Worm (Caenorhabditis elegans) whole organism, L2 larva: Measurements from ENCODE around the gene ndg-4.
"Not testable (repeated sequence)": the region's sequence is repeated elsewhere in the genome, so short reads cannot be mapped to it uniquely, and the experiment has no call there.

Experiments
- C34F6.9 ChIP-seq: fragments of 150-350 bp; optimal IDR thresholded peaks from 2 replicates; lab custom pipeline; 2014; ENCODE audit warnings: missing biosample characterization, missing genetic modification characterization
- F13H6.1 ChIP-seq: sonication (generic microtip); optimal IDR thresholded peaks from 2 replicates; lab custom pipeline; 2016; ENCODE audit warnings: missing genetic modification characterization, missing compliant biosample characterization
- R02D3.7 ChIP-seq: fragments of 150-350 bp; optimal IDR thresholded peaks from 2 replicates; lab custom pipeline; 2014; ENCODE audit warnings: missing biosample characterization, missing genetic modification characterization
- ZK546.5 ChIP-seq: sonication (generic microtip); optimal IDR thresholded peaks from 2 replicates; lab custom pipeline; 2017; ENCODE audit warnings: missing biosample characterization, missing genetic modification characterization
- alr-1 ChIP-seq: fragments of 150-350 bp; optimal IDR thresholded peaks from 2 replicates; lab custom pipeline; 2014; ENCODE audit warnings: missing biosample characterization, missing genetic modification characterization
- aly-2 ChIP-seq: fragments of 150-350 bp; optimal IDR thresholded peaks from 2 replicates; lab custom pipeline; 2014; ENCODE audit warnings: missing biosample characterization, missing genetic modification characterization
- ama-1 ChIP-seq: fragments of 150-350 bp; optimal IDR thresholded peaks from 2 replicates; lab custom pipeline; 2018; ENCODE audit warnings: inconsistent platforms
- ceh-16 ChIP-seq: fragments of 150-350 bp; optimal IDR thresholded peaks from 2 replicates; lab custom pipeline; 2014; ENCODE audit warnings: missing biosample characterization, missing genetic modification characterization
- ceh-82 ChIP-seq: fragments of 150-350 bp; optimal IDR thresholded peaks from 2 replicates; lab custom pipeline; 2014; ENCODE audit warnings: missing biosample characterization, missing genetic modification characterization
- crh-2 ChIP-seq: sonication (generic microtip); optimal IDR thresholded peaks from 2 replicates; lab custom pipeline; 2017; ENCODE audit warnings: missing biosample characterization, missing genetic modification characterization
- dmd-4 ChIP-seq: sonication (generic microtip); optimal IDR thresholded peaks from 2 replicates; lab custom pipeline; 2017; ENCODE audit warnings: missing biosample characterization, missing genetic modification characterization
- egl-27 ChIP-seq: sonication (generic microtip); optimal IDR thresholded peaks from 3 replicates; lab custom pipeline; 2017; ENCODE audit warnings: missing biosample characterization, missing genetic modification reagents, missing genetic modification characterization
- elt-1 ChIP-seq: fragments of 150-350 bp; optimal IDR thresholded peaks from 2 replicates; lab custom pipeline; 2014; ENCODE audit warnings: missing biosample characterization, missing genetic modification characterization
- elt-3 ChIP-seq: sonication (generic microtip); optimal IDR thresholded peaks from 2 replicates; lab custom pipeline; 2017; ENCODE audit warnings: missing biosample characterization, missing genetic modification characterization
- gmeb-1 ChIP-seq: fragments of 150-350 bp; optimal IDR thresholded peaks from 2 replicates; lab custom pipeline; 2014; ENCODE audit warnings: missing biosample characterization, missing genetic modification characterization
- lin-11 ChIP-seq: fragments of 150-350 bp; sonication (generic microtip); optimal IDR thresholded peaks from 2 replicates; lab custom pipeline; 2014; ENCODE audit warnings: missing biosample characterization, missing genetic modification characterization, inconsistent platforms, mixed read lengths
- lin-13 ChIP-seq: fragments of 150-350 bp; optimal IDR thresholded peaks from 2 replicates; lab custom pipeline; 2014; ENCODE audit warnings: missing biosample characterization, missing genetic modification reagents, missing genetic modification characterization
- lin-39 ChIP-seq: fragments of 150-350 bp; optimal IDR thresholded peaks from 2 replicates; lab custom pipeline; 2014; ENCODE audit warnings: missing biosample characterization, missing genetic modification reagents, missing genetic modification characterization
- lsy-2 ChIP-seq, 2 experiments: fragments of 150-350 bp in 1 of 2; sonication (generic microtip) in 1 of 2; optimal IDR thresholded peaks; 2 replicates each; lab custom pipeline; 2014 to 2017; ENCODE audit warnings: missing biosample characterization in 2 of 2, missing genetic modification characterization in 2 of 2
- mab-5 ChIP-seq: fragments of 150-350 bp; optimal IDR thresholded peaks from 2 replicates; lab custom pipeline; 2014; ENCODE audit warnings: missing biosample characterization, missing genetic modification characterization
- mdl-1 ChIP-seq, 2 experiments: fragments of 150-350 bp in 1 of 2; sonication (generic microtip) in 1 of 2; optimal IDR thresholded peaks; 2 replicates each; lab custom pipeline; 2017; ENCODE audit warnings: missing biosample characterization in 2 of 2, missing genetic modification characterization in 2 of 2
- nhr-11 ChIP-seq: fragments of 150-350 bp; optimal IDR thresholded peaks from 2 replicates; lab custom pipeline; 2014; ENCODE audit warnings: missing biosample characterization, missing genetic modification characterization
- nhr-12 ChIP-seq: fragments of 150-350 bp; optimal IDR thresholded peaks from 2 replicates; lab custom pipeline; 2014; ENCODE audit warnings: missing biosample characterization, missing genetic modification characterization
- nhr-129 ChIP-seq: fragments of 150-350 bp; optimal IDR thresholded peaks from 2 replicates; lab custom pipeline; 2014; ENCODE audit warnings: missing biosample characterization, missing genetic modification characterization
- nhr-21 ChIP-seq: fragments of 150-350 bp; optimal IDR thresholded peaks from 2 replicates; lab custom pipeline; 2014; ENCODE audit warnings: missing biosample characterization, missing genetic modification characterization
- nhr-23 ChIP-seq: fragments of 150-350 bp; optimal IDR thresholded peaks from 2 replicates; lab custom pipeline; 2014; ENCODE audit warnings: missing biosample characterization, missing genetic modification reagents, missing genetic modification characterization
- nhr-237 ChIP-seq: fragments of 150-350 bp; optimal IDR thresholded peaks from 2 replicates; lab custom pipeline; 2014; ENCODE audit warnings: missing biosample characterization, missing genetic modification characterization
- nhr-25 ChIP-seq: fragments of 150-350 bp; sonication (generic microtip); optimal IDR thresholded peaks from 3 replicates; lab custom pipeline; 2014; ENCODE audit warnings: missing biosample characterization, missing genetic modification characterization
- nhr-6 ChIP-seq: fragments of 150-350 bp; optimal IDR thresholded peaks from 2 replicates; lab custom pipeline; 2014; ENCODE audit warnings: missing biosample characterization, missing genetic modification characterization
- nhr-77 ChIP-seq: fragments of 150-350 bp; optimal IDR thresholded peaks from 2 replicates; lab custom pipeline; 2014; ENCODE audit warnings: missing biosample characterization, missing genetic modification characterization
- sem-4 ChIP-seq: fragments of 150-350 bp; optimal IDR thresholded peaks from 2 replicates; lab custom pipeline; 2014; ENCODE audit warnings: missing biosample characterization, missing genetic modification reagents, missing genetic modification characterization
- skn-1 ChIP-seq: sonication (generic microtip); optimal IDR thresholded peaks from 2 replicates; lab custom pipeline; 2017; ENCODE audit warnings: missing biosample characterization, missing genetic modification characterization
- sma-3 ChIP-seq: sonication (generic microtip); optimal IDR thresholded peaks from 2 replicates; lab custom pipeline; 2016; ENCODE audit warnings: missing genetic modification reagents, missing genetic modification characterization, missing compliant biosample characterization
- sma-9 ChIP-seq, 2 experiments: fragments of 150-350 bp in 1 of 2; sonication (generic microtip) in 1 of 2; optimal IDR thresholded peaks; 2 replicates each; lab custom pipeline; 2014 to 2016; ENCODE audit warnings: missing genetic modification characterization in 2 of 2, mild to moderate bottlenecking in 1 of 2, missing biosample characterization in 1 of 2, missing compliant biosample characterization in 1 of 2, missing genetic modification reagents in 1 of 2, moderate library complexity in 1 of 2
- snpc-4 ChIP-seq: fragments of 150-350 bp; optimal IDR thresholded peaks from 2 replicates; lab custom pipeline; 2014; ENCODE audit warnings: missing biosample characterization, missing genetic modification characterization
- unc-55 ChIP-seq: fragments of 150-350 bp; sonication (generic microtip); optimal IDR thresholded peaks from 3 replicates; lab custom pipeline; 2014; ENCODE audit warnings: missing biosample characterization, missing genetic modification reagents, missing genetic modification characterization
- unc-62 ChIP-seq: fragments of 150-350 bp; optimal IDR thresholded peaks from 2 replicates; lab custom pipeline; 2014; ENCODE audit warnings: missing biosample characterization, missing genetic modification reagents, missing genetic modification characterization
- zag-1 ChIP-seq: fragments of 150-350 bp; optimal IDR thresholded peaks from 2 replicates; lab custom pipeline; 2014; ENCODE audit warnings: missing biosample characterization, missing genetic modification characterization
- ztf-1 ChIP-seq: fragments of 200-800 bp; sonication (Bioruptor generic); conservative IDR thresholded peaks from 2 replicates; pipeline ENCODE4 v1.3.6; 2022; ENCODE audit warnings: missing genetic modification characterization, missing compliant biosample characterization
- ztf-4 ChIP-seq: fragments of 150-350 bp; optimal IDR thresholded peaks from 2 replicates; lab custom pipeline; 2014; ENCODE audit warnings: missing biosample characterization, missing genetic modification characterization

ndg-4 gene

ce11 chrIII:4428797-4429196 lies 38.4 kb downstream of the ndg-4 start:
- TF ChIP-seq nhr-129 (tag; lab: Kevin White, UChicago) (peak; percentile 14), unc-55 (peak; percentile 11), nhr-23 (no peak)

ce11 chrIII:4426711-4427218 lies 40.4 kb downstream of the ndg-4 start:
- peak; percentile 95 for TF ChIP-seq snpc-4 (tag; lab: Kevin White, UChicago)
- TF ChIP-seq lsy-2 (tag; optimal IDR thresholded peaks at IDR 0.05; lab: Kevin White, UChicago) = peak; percentile 37 to 44
- peak; percentile 13 for TF ChIP-seq sma-9 (GFP tag; optimal IDR thresholded peaks at IDR 0.05; lab: Kevin White, UChicago)
- TF ChIP-seq sma-9 (tag; optimal IDR thresholded peaks at IDR 0.05; lab: Kevin White, UChicago) = not testable (repeated sequence)
- TF ChIP-seq, all 48 proteins: peak for 3; not testable (repeated sequence) for 45

ce11 chrIII:4419117-4419978 lies 47.8 kb downstream of the ndg-4 start, which contains the start of the genes R07E5.7 and cku-80:
Gene R07E5.7 (minus strand): TSS chrIII:4419167.
Gene cku-80 (plus strand): TSS chrIII:4419848.
- TF ChIP-seq nhr-23 = no peak
- no peak for TF ChIP-seq elt-1 (tag; lab: Kevin White, UChicago)
- TF ChIP-seq zag-1 (tag; lab: Kevin White, UChicago) = no peak
- peak; percentile 67 for TF ChIP-seq sma-3 (GFP tag; lab: Kevin White, UChicago)
- no peak for TF ChIP-seq ceh-16 (tag; lab: Kevin White, UChicago)
- no peak for TF ChIP-seq ztf-1 (GFP tag; lab: Robert Waterston, UW)
- no peak for TF ChIP-seq nhr-12 (tag; lab: Kevin White, UChicago)
- peak; percentile 6 for TF ChIP-seq mab-5 (tag; lab: Kevin White, UChicago)
- no peak for TF ChIP-seq egl-27 (tag; lab: Kevin White, UChicago)
- no peak for TF ChIP-seq ZK546.5
- TF ChIP-seq R02D3.7 (tag; lab: Kevin White, UChicago) = no peak
- peak; percentile 48 for TF ChIP-seq ama-1 (lab: Kevin White, UChicago)
- TF ChIP-seq ceh-82 (tag; lab: Kevin White, UChicago) = no peak
- peak; percentile 66 for TF ChIP-seq crh-2
- no peak for TF ChIP-seq alr-1 (tag; lab: Kevin White, UChicago)
- TF ChIP-seq nhr-129 (tag; lab: Kevin White, UChicago) = peak; percentile 38
- TF ChIP-seq lsy-2 (tag; optimal IDR thresholded peaks at IDR 0.05; lab: Kevin White, UChicago) = peak; percentile 61 to 82
- peak; percentile 61 for TF ChIP-seq sma-9 (GFP tag; optimal IDR thresholded peaks at IDR 0.05; lab: Kevin White, UChicago)
- no peak for TF ChIP-seq sma-9 (tag; optimal IDR thresholded peaks at IDR 0.05; lab: Kevin White, UChicago)
- TF ChIP-seq snpc-4 (tag; lab: Kevin White, UChicago) = peak; percentile 58
- TF ChIP-seq nhr-77 (tag; lab: Kevin White, UChicago) = no peak
- no peak for TF ChIP-seq mdl-1 (tag; optimal IDR thresholded peaks at IDR 0.05; lab: Kevin White, UChicago)
- no peak for TF ChIP-seq dmd-4 (tag; lab: Kevin White, UChicago)
- no peak for TF ChIP-seq nhr-6 (tag; lab: Kevin White, UChicago)
- TF ChIP-seq aly-2 (tag; lab: Kevin White, UChicago) = no peak
- TF ChIP-seq lin-39 (tag; lab: Kevin White, UChicago) = no peak
- TF ChIP-seq elt-3 (tag; lab: Kevin White, UChicago) = no peak
- TF ChIP-seq F13H6.1 (tag; lab: Kevin White, UChicago) = peak; percentile 59
- peak; percentile 43 for TF ChIP-seq lin-11 (tag; lab: Kevin White, UChicago)
- peak; percentile 73 for TF ChIP-seq C34F6.9 (tag; lab: Kevin White, UChicago)
- peak; percentile 52 for TF ChIP-seq lin-13 (GFP tag; lab: Kevin White, UChicago)
- no peak for TF ChIP-seq nhr-237 (tag; lab: Kevin White, UChicago)
- TF ChIP-seq nhr-21 = peak; percentile 38
- peak; percentile 88 for TF ChIP-seq gmeb-1
- TF ChIP-seq skn-1 (tag; lab: Kevin White, UChicago) = no peak
- TF ChIP-seq unc-55 = peak; percentile 62
- TF ChIP-seq nhr-11 = no peak
- TF ChIP-seq unc-62 (GFP tag; lab: Kevin White, UChicago) = no peak
- TF ChIP-seq ztf-4 (tag; lab: Kevin White, UChicago) = no peak
- TF ChIP-seq sem-4 (tag; lab: Kevin White, UChicago) = no peak
- TF ChIP-seq nhr-25 (tag; lab: Kevin White, UChicago) = peak; percentile 20
